Fruit fly (Drosophila melanogaster): ENCODE results near the gene Nrx-1.

Nrx-1 gene

dm6 chr3R:22464611-22465113 lies 3.6 kb upstream of the Nrx-1 start, which contains the start of gene CG7054 (continued):
- TF ChIP-seq nmo (GFP tag; optimal IDR thresholded peaks at IDR 0.05) (peak; percentile 24), Max (GFP tag; optimal IDR thresholded peaks at IDR 0.05) (no peak), tap (tag; optimal IDR thresholded peaks at IDR 0.05) (peak; percentile 30), CG3995 (GFP tag; optimal IDR thresholded peaks at IDR 0.05) (peak; percentile 1), CG10147 (GFP tag; optimal IDR thresholded peaks at IDR 0.05) (peak; percentile 14), CG16863 (GFP tag; optimal IDR thresholded peaks at IDR 0.05) (no peak), wek (GFP tag; optimal IDR thresholded peaks at IDR 0.05) (peak; percentile 9), CG31441 (GFP tag; IDR thresholded peaks at IDR 0.05) (0 out of 2 replicates have a peak, but pooled peaks have one; percentile 12), CG10321 (GFP tag; IDR thresholded peaks at IDR 0.05) (0 out of 2 replicates have a peak, but pooled peaks have one; percentile 20), unpg (GFP tag; optimal IDR thresholded peaks at IDR 0.05) (peak; percentile 22), shn (GFP tag; optimal IDR thresholded peaks at IDR 0.05) (peak; percentile 32), MTF-1 (GFP tag; optimal IDR thresholded peaks at IDR 0.05; ENCODE audit: borderline replicate concordance) (peak; percentile 31), CG12236 (GFP tag; optimal IDR thresholded peaks at IDR 0.05) (no peak), CG6813 (GFP tag; optimal IDR thresholded peaks at IDR 0.05) (peak; percentile 6), Nf-YB (GFP tag; optimal IDR thresholded peaks at IDR 0.05) (peak; percentile 29), bcd (GFP tag; optimal IDR thresholded peaks at IDR 0.05) (no peak), Med (GFP tag) (peak; percentile 74), ci (GFP tag; IDR thresholded peaks at IDR 0.05) (peak; percentile 42; the same call in 1 of the 3 replicates), Hmr (GFP tag; optimal IDR thresholded peaks at IDR 0.05) (peak; percentile 74), crc (GFP tag; optimal IDR thresholded peaks at IDR 0.05) (no peak), CG15514 (GFP tag; optimal IDR thresholded peaks at IDR 0.05) (peak; percentile 42), B-H2 (GFP tag; optimal IDR thresholded peaks at IDR 0.05) (peak; percentile 66), Eip74EF (GFP tag; optimal IDR thresholded peaks at IDR 0.05) (peak in 1 of 2 experiments; percentile 43), NfI (GFP tag; optimal IDR thresholded peaks at IDR 0.05) (peak; percentile 48), CG12299 (tag; optimal IDR thresholded peaks at IDR 0.05) (peak; percentile 27), CoRest (tag; optimal IDR thresholded peaks at IDR 0.05) (peak; percentile 35), vfl (GFP tag; optimal IDR thresholded peaks at IDR 0.05) (no peak), CG34376 (GFP tag; optimal IDR thresholded peaks at IDR 0.05) (peak; percentile 91), CG4328 (GFP tag; optimal IDR thresholded peaks at IDR 0.05) (peak; percentile 6), CG10274 (GFP tag; optimal IDR thresholded peaks at IDR 0.05) (peak; percentile 84), CG13775 (GFP tag; optimal IDR thresholded peaks at IDR 0.05) (peak; percentile 9), slbo (GFP tag; IDR thresholded peaks at IDR 0.05) (peak; percentile 37; the same call in 1 of the 2 replicates), Fer3 (tag; optimal IDR thresholded peaks at IDR 0.05) (peak; percentile 45), Doc3 (GFP tag; IDR thresholded peaks at IDR 0.05; ENCODE audit: partially characterized antibody) (0 out of 3 replicates have a peak, but pooled peaks have one; percentile 18), grn (GFP tag; optimal IDR thresholded peaks at IDR 0.05) (peak; percentile 84), CG7556 (GFP tag; optimal IDR thresholded peaks at IDR 0.05) (peak; percentile 29), CG13123 (GFP tag; optimal IDR thresholded peaks at IDR 0.05) (no peak), CG12219 (GFP tag; optimal IDR thresholded peaks at IDR 0.05) (peak; percentile 9), CG33557 (GFP tag; optimal IDR thresholded peaks at IDR 0.05) (no peak), CG14014 (GFP tag; IDR thresholded peaks at IDR 0.05) (peak; percentile 26; the same call in 1 of the 2 replicates), CG15269 (tag; optimal IDR thresholded peaks at IDR 0.05) (peak; percentile 63), CG15601 (tag; optimal IDR thresholded peaks at IDR 0.05) (peak; percentile 7), CG6254 (GFP tag; optimal IDR thresholded peaks at IDR 0.05) (peak; percentile 6), BtbVII (GFP tag; optimal IDR thresholded peaks at IDR 0.05) (peak; percentile 47), Hr51 (GFP tag; optimal IDR thresholded peaks at IDR 0.05) (peak in 1 of 2 experiments; percentile 44), Atf6 (GFP tag; IDR thresholded peaks at IDR 0.05) (peak; percentile 42; the same call in 1 of the 2 replicates), CG1603 (tag; optimal IDR thresholded peaks at IDR 0.05) (peak; percentile 32), Deaf1 (tag; optimal IDR thresholded peaks at IDR 0.05) (no peak)

Data from whole organism, embryonic.